Fruit fly (Drosophila melanogaster) whole organism, embryonic: Measurements from ENCODE around the gene CG3598.

ENCODE experiments used
- CG11398 ChIP-seq: fragments of 200-800 bp; sonication (Bioruptor generic); optimal IDR thresholded peaks from 2 replicates; lab custom pipeline; 2016; ENCODE audit warnings: missing biosample characterization, missing genetic modification characterization
- CG11696 ChIP-seq: fragments of 200-800 bp; sonication (Bioruptor generic); IDR thresholded peaks from 2 replicates; pipeline ENCODE4 v1.3.6; 2022; ENCODE audit warnings: missing biosample characterization, missing genetic modification characterization
- CG12391 ChIP-seq: fragments of 200-800 bp; sonication (Bioruptor generic); optimal IDR thresholded peaks from 3 replicates; lab custom pipeline; 2018; ENCODE audit warnings: missing biosample characterization, mild to moderate bottlenecking, missing genetic modification characterization, moderate library complexity
- CG13296 ChIP-seq: fragments of 200-800 bp; sonication (Bioruptor generic); optimal IDR thresholded peaks from 3 replicates; lab custom pipeline; 2018; ENCODE audit warnings: missing biosample characterization, mild to moderate bottlenecking, missing genetic modification characterization
- CG14965 ChIP-seq: fragments of 200-800 bp; sonication (Bioruptor generic); optimal IDR thresholded peaks from 2 replicates; lab custom pipeline; 2016; ENCODE audit warnings: missing biosample characterization, missing genetic modification characterization, borderline replicate concordance
- CG15269 ChIP-seq: fragments of 200-800 bp; sonication (Bioruptor generic); optimal IDR thresholded peaks from 2 replicates; lab custom pipeline; 2018; ENCODE audit warnings: missing biosample characterization, mild to moderate bottlenecking, missing genetic modification characterization, moderate library complexity
- CG16815 ChIP-seq: fragments of 200-800 bp; sonication (Bioruptor generic); optimal IDR thresholded peaks from 3 replicates; lab custom pipeline; 2017; ENCODE audit warnings: missing biosample characterization, mild to moderate bottlenecking, missing genetic modification characterization
- CG17361 ChIP-seq: fragments of 200-800 bp; sonication (Bioruptor generic); IDR thresholded peaks from 3 replicates; pipeline ENCODE4 v1.3.6; 2022; ENCODE audit warnings: missing biosample characterization, missing genetic modification characterization
- CG17568 ChIP-seq: fragments of 200-800 bp; sonication (Bioruptor generic); optimal IDR thresholded peaks from 2 replicates; lab custom pipeline; 2018; ENCODE audit warnings: missing biosample characterization, mild to moderate bottlenecking, missing genetic modification characterization, moderate library complexity
- CG17802 ChIP-seq: fragments of 200-800 bp; sonication (Bioruptor generic); optimal IDR thresholded peaks from 2 replicates; lab custom pipeline; 2018; ENCODE audit warnings: missing biosample characterization, mild to moderate bottlenecking, missing genetic modification characterization, moderate library complexity
- CG5245 ChIP-seq: fragments of 200-800 bp; sonication (Bioruptor generic); optimal IDR thresholded peaks from 3 replicates; lab custom pipeline; 2016; ENCODE audit warnings: missing biosample characterization, missing genetic modification characterization
- CG6654 ChIP-seq: fragments of 200-800 bp; sonication (Bioruptor generic); optimal IDR thresholded peaks from 2 replicates; lab custom pipeline; 2017; ENCODE audit warnings: missing biosample characterization, mild to moderate bottlenecking, missing genetic modification characterization
- CG6813 ChIP-seq: fragments of 200-800 bp; sonication (Bioruptor generic); optimal IDR thresholded peaks from 2 replicates; lab custom pipeline; 2017; ENCODE audit warnings: missing biosample characterization, missing genetic modification characterization, mild to moderate bottlenecking, moderate library complexity, missing genetic modification reagents
- CG7357 ChIP-seq: fragments of 200-800 bp; sonication (Bioruptor generic); IDR thresholded peaks from 3 replicates; pipeline ENCODE4 v1.3.6; 2022; ENCODE audit warnings: missing biosample characterization, missing genetic modification characterization
- CG7786 ChIP-seq: fragments of 200-800 bp; sonication (Bioruptor generic); optimal IDR thresholded peaks from 2 replicates; lab custom pipeline; 2016; ENCODE audit warnings: missing biosample characterization, missing genetic modification characterization
- CG7928 ChIP-seq: fragments of 200-800 bp; sonication (Bioruptor generic); optimal IDR thresholded peaks from 2 replicates; lab custom pipeline; 2017; ENCODE audit warnings: missing biosample characterization, mild to moderate bottlenecking, missing genetic modification characterization
- CG8290 ChIP-seq, 3 experiments: fragments of 200-800 bp; sonication (Bioruptor generic); optimal IDR thresholded peaks; 2 replicates each; lab custom pipeline; 2016 to 2019; ENCODE audit warnings: missing biosample characterization in 3 of 3, missing genetic modification characterization in 3 of 3, mild to moderate bottlenecking in 2 of 3, moderate library complexity in 1 of 3
- CG8924 ChIP-seq: fragments of 200-800 bp; optimal IDR thresholded peaks from 3 replicates; lab custom pipeline; 2019; ENCODE audit warnings: missing biosample characterization, mild to moderate bottlenecking, missing genetic modification characterization, moderate library complexity
- Dad ChIP-seq: fragments of 200-800 bp; sonication (Bioruptor generic); optimal IDR thresholded peaks from 3 replicates; lab custom pipeline; 2016; ENCODE audit warnings: missing biosample characterization, missing genetic modification characterization
- Dip3 ChIP-seq: fragments of 200-800 bp; sonication (Bioruptor generic); optimal IDR thresholded peaks from 3 replicates; lab custom pipeline; 2016; ENCODE audit warnings: missing biosample characterization, missing genetic modification characterization
- Drgx ChIP-seq: fragments of 200-800 bp; sonication (Bioruptor generic); IDR thresholded peaks from 2 replicates; pipeline ENCODE4 v1.3.6; 2022; ENCODE audit warnings: missing biosample characterization, missing genetic modification characterization
- Ets65A ChIP-seq: fragments of 200-800 bp; sonication (Bioruptor generic); peaks from one replicate; lab custom pipeline; 2016; ENCODE audit warnings: missing biosample characterization, missing genetic modification characterization
- HLH54F ChIP-seq: fragments of 200-800 bp; sonication (Bioruptor generic); optimal IDR thresholded peaks from 3 replicates; lab custom pipeline; 2016; ENCODE audit warnings: missing biosample characterization, missing genetic modification characterization
- HLHmδ ChIP-seq: fragments of 200-800 bp; sonication (Bioruptor generic); optimal IDR thresholded peaks from 2 replicates; lab custom pipeline; 2018; ENCODE audit warnings: missing biosample characterization, mild to moderate bottlenecking, missing genetic modification characterization, moderate library complexity
- HmgZ ChIP-seq: fragments of 200-800 bp; sonication (Bioruptor generic); optimal IDR thresholded peaks from 2 replicates; lab custom pipeline; 2018; ENCODE audit warnings: missing biosample characterization, mild to moderate bottlenecking, missing genetic modification characterization
- Hr39 ChIP-seq: fragments of >200 bp; optimal IDR thresholded peaks from 2 replicates; lab custom pipeline; 2017
- Mes4 ChIP-seq: fragments of 200-800 bp; sonication (Bioruptor generic); optimal IDR thresholded peaks from 2 replicates; lab custom pipeline; 2016; ENCODE audit warnings: missing biosample characterization, missing genetic modification characterization
- Nf-YB ChIP-seq: fragments of 200-800 bp; sonication (Bioruptor generic); optimal IDR thresholded peaks from 3 replicates; lab custom pipeline; 2019; ENCODE audit warnings: missing biosample characterization, mild to moderate bottlenecking, missing genetic modification characterization, moderate library complexity
- Oli ChIP-seq: fragments of 200-800 bp; sonication (Bioruptor generic); optimal IDR thresholded peaks from 2 replicates; lab custom pipeline; 2018; ENCODE audit warnings: missing biosample characterization, mild to moderate bottlenecking, missing genetic modification characterization, moderate library complexity
- Pdp1 ChIP-seq, 2 experiments: fragments of 200-800 bp; sonication (Bioruptor generic); optimal IDR thresholded peaks; 3 replicates each; lab custom pipeline; 2016; ENCODE audit warnings: missing biosample characterization in 2 of 2, missing genetic modification characterization in 2 of 2, mild to moderate bottlenecking in 1 of 2, moderate library complexity in 1 of 2
- Ptx1 ChIP-seq: fragments of 200-800 bp; sonication (Bioruptor generic); IDR thresholded peaks from 2 replicates; pipeline ENCODE4 v1.3.6; 2022; ENCODE audit warnings: missing biosample characterization, missing genetic modification characterization
- Tbp ChIP-seq: fragments of >200 bp; optimal IDR thresholded peaks from 2 replicates; lab custom pipeline; 2018; ENCODE audit warnings: missing biosample characterization, missing genetic modification characterization
- Vsx1 ChIP-seq: fragments of 200-800 bp; sonication (Bioruptor generic); optimal IDR thresholded peaks from 2 replicates; lab custom pipeline; 2017; ENCODE audit warnings: missing biosample characterization, mild to moderate bottlenecking, missing genetic modification characterization, missing genetic modification reagents
- Xbp1 ChIP-seq: fragments of 200-800 bp; sonication (Bioruptor generic); optimal IDR thresholded peaks from 3 replicates; lab custom pipeline; 2016; ENCODE audit warnings: missing biosample characterization, mild to moderate bottlenecking, missing genetic modification characterization
- ash1 ChIP-seq: fragments of 200-800 bp; sonication (Bioruptor generic); optimal IDR thresholded peaks from 2 replicates; lab custom pipeline; 2018; ENCODE audit warnings: missing biosample characterization, mild to moderate bottlenecking, missing genetic modification characterization
- bbx ChIP-seq: fragments of 200-800 bp; sonication (Bioruptor generic); IDR thresholded peaks from 2 replicates; pipeline ENCODE4 v1.3.6; 2022; ENCODE audit warnings: missing biosample characterization, missing genetic modification characterization; ENCODE audit not compliant: partially characterized antibody
- cwo ChIP-seq: fragments of 200-800 bp; sonication (Bioruptor generic); optimal IDR thresholded peaks from 3 replicates; lab custom pipeline; 2017; ENCODE audit warnings: missing biosample characterization, missing genetic modification characterization, mild to moderate bottlenecking, moderate library complexity, missing genetic modification reagents
- danr ChIP-seq: fragments of 200-800 bp; sonication (Bioruptor generic); IDR thresholded peaks from 2 replicates; pipeline ENCODE4 v1.3.6; 2022; ENCODE audit warnings: missing biosample characterization, missing genetic modification characterization
- eve ChIP-seq, 2 experiments: fragments of >200 bp; optimal IDR thresholded peaks; 2 replicates each; lab custom pipeline; 2017; ENCODE audit warnings: missing biosample characterization in 2 of 2, missing genetic modification characterization in 2 of 2
- fru ChIP-seq: fragments of >200 bp; optimal IDR thresholded peaks from 2 replicates; lab custom pipeline; 2017
- kni ChIP-seq: fragments of 200-800 bp; sonication (Bioruptor generic); optimal IDR thresholded peaks from 3 replicates; lab custom pipeline; 2017; ENCODE audit warnings: mild to moderate bottlenecking, missing biosample characterization, missing genetic modification reagents, missing genetic modification characterization
- maf-S ChIP-seq: fragments of 200-800 bp; sonication (Bioruptor generic); optimal IDR thresholded peaks from 2 replicates; lab custom pipeline; 2016; ENCODE audit warnings: missing biosample characterization, missing genetic modification characterization
- mld ChIP-seq: fragments of 200-800 bp; sonication (Bioruptor generic); IDR thresholded peaks from 3 replicates; pipeline ENCODE4 v1.3.6; 2022; ENCODE audit warnings: missing biosample characterization, missing genetic modification characterization; ENCODE audit not compliant: partially characterized antibody
- peb ChIP-seq: fragments of 200-800 bp; sonication (Bioruptor generic); IDR thresholded peaks from 2 replicates; pipeline ENCODE4 v1.3.6; 2022; ENCODE audit warnings: missing biosample characterization, missing genetic modification characterization
- pita ChIP-seq: fragments of 200-800 bp; sonication (Bioruptor generic); optimal IDR thresholded peaks from 2 replicates; lab custom pipeline; 2017; ENCODE audit warnings: missing biosample characterization, mild to moderate bottlenecking, missing genetic modification characterization
- prd ChIP-seq, 3 experiments: fragments of >200 bp in 2 of 3; fragments of 200-800 bp in 1 of 3; sonication (Bioruptor generic) in 1 of 3; optimal IDR thresholded peaks in 2 of 3; IDR thresholded peaks in 1 of 3; 2 replicates in 2 of 3; 3 replicates in 1 of 3; pipeline versions ENCODE4 v1.3.6 to Lab custom; 2017 to 2022; ENCODE audit warnings: missing biosample characterization in 1 of 3, missing genetic modification characterization in 1 of 3
- salm ChIP-seq: fragments of 200-800 bp; sonication (Bioruptor generic); optimal IDR thresholded peaks from 2 replicates; lab custom pipeline; 2018; ENCODE audit warnings: missing biosample characterization, mild to moderate bottlenecking, missing genetic modification characterization
- tup ChIP-seq: fragments of 200-800 bp; sonication (Bioruptor generic); optimal IDR thresholded peaks from 2 replicates; lab custom pipeline; 2016; ENCODE audit warnings: missing biosample characterization, mild to moderate bottlenecking, missing genetic modification characterization, moderate library complexity
- tx ChIP-seq: fragments of 200-800 bp; sonication (Bioruptor generic); optimal IDR thresholded peaks from 2 replicates; lab custom pipeline; 2016; ENCODE audit warnings: missing biosample characterization, missing genetic modification characterization
- vfl ChIP-seq: fragments of 200-800 bp; sonication (Bioruptor generic); optimal IDR thresholded peaks from 2 replicates; lab custom pipeline; 2016; ENCODE audit warnings: missing biosample characterization, missing genetic modification characterization

The CG3598 gene

dm6 chrX:2977857-2978473 lies 41.1 kb downstream of the CG3598 start (continued):
- TF ChIP-seq CG7786 (no peak), CG8290 (GFP tag; optimal IDR thresholded peaks at IDR 0.05; lab: Kevin White, UChicago) (no peak), CG8290 (tag; optimal IDR thresholded peaks at IDR 0.05; lab: Kevin White, UChicago) (no peak), CG6654 (GFP tag; lab: Kevin White, UChicago) (no peak), CG6813 (GFP tag; lab: Kevin White, UChicago) (peak; percentile 18), CG16815 (GFP tag; lab: Kevin White, UChicago) (peak; percentile 11), Oli (tag; lab: Kevin White, UChicago) (peak; percentile 24), CG11696 (GFP tag; lab: Robert Waterston, UW) (no peak), CG17568 (no peak), Dip3 (no peak), ash1 (no peak), CG12391 (tag; lab: Kevin White, UChicago) (peak; percentile 53), CG8924 (tag; lab: Kevin White, UChicago) (no peak), CG15269 (tag; lab: Kevin White, UChicago) (peak; percentile 8), prd (optimal IDR thresholded peaks at IDR 0.05; lab: Kevin White, UChicago) (no peak), prd (GFP tag; IDR thresholded peaks at IDR 0.05; lab: Robert Waterston, UW) (peak; percentile 60; the same call in 2 of the 3 replicates), Dad (GFP tag; lab: Kevin White, UChicago) (no peak), peb (GFP tag; lab: Robert Waterston, UW) (no peak), Vsx1 (GFP tag; lab: Kevin White, UChicago) (no peak), Pdp1 (GFP tag; optimal IDR thresholded peaks at IDR 0.05; lab: Kevin White, UChicago) (peak in 1 of 2 experiments; percentile 11), Nf-YB (GFP tag; lab: Kevin White, UChicago) (peak; percentile 9), Mes4 (GFP tag; lab: Kevin White, UChicago) (no peak), pita (GFP tag; lab: Kevin White, UChicago) (no peak), Xbp1 (peak; percentile 49), Drgx (peak; percentile 67; the same call in 1 of the 2 replicates), Ptx1 (GFP tag; lab: Robert Waterston, UW) (peak; percentile 34; the same call in 1 of the 2 replicates), Ets65A (GFP tag; lab: Kevin White, UChicago) (no peak), HmgZ (tag; lab: Kevin White, UChicago) (no peak), CG13296 (GFP tag; lab: Kevin White, UChicago) (no peak), tup (no peak), eve (GFP tag; optimal IDR thresholded peaks at IDR 0.05; lab: Kevin White, UChicago) (peak in 1 of 2 experiments; percentile 27), tx (GFP tag; lab: Kevin White, UChicago) (no peak), Hr39 (lab: Kevin White, UChicago) (no peak), CG5245 (GFP tag; lab: Kevin White, UChicago) (peak; percentile 19), CG17802 (tag; lab: Kevin White, UChicago) (no peak), Tbp (GFP tag; lab: Kevin White, UChicago) (no peak), kni (GFP tag; lab: Kevin White, UChicago) (no peak), HLHmδ (no peak), CG11398 (GFP tag; lab: Kevin White, UChicago) (no peak), mld (GFP tag; lab: Robert Waterston, UW) (no peak), cwo (no peak), salm (no peak), danr (no peak), CG7928 (no peak), vfl (no peak), bbx (GFP tag; lab: Robert Waterston, UW) (no peak), HLH54F (GFP tag; lab: Kevin White, UChicago) (no peak), maf-S (peak; percentile 4), CG14965 (no peak), fru (lab: Kevin White, UChicago) (no peak), CG17361 (GFP tag; lab: Robert Waterston, UW) (peak; percentile 45; the same call in 1 of the 3 replicates), CG7357 (GFP tag; lab: Robert Waterston, UW) (no peak)
